Worm (Caenorhabditis elegans) whole organism, L3 larva: ENCODE results near the gene lips-15.

ENCODE experiments used
- R02D3.7 ChIP-seq: fragments of 150-350 bp; optimal IDR thresholded peaks from 2 replicates; lab custom pipeline; 2014; ENCODE audit warnings: missing biosample characterization, missing genetic modification characterization
- ZK546.5 ChIP-seq: sonication (generic microtip); optimal IDR thresholded peaks from 2 replicates; lab custom pipeline; 2017; ENCODE audit warnings: missing biosample characterization, missing genetic modification characterization
- aly-2 ChIP-seq: fragments of 150-350 bp; optimal IDR thresholded peaks from 2 replicates; lab custom pipeline; 2014; ENCODE audit warnings: missing biosample characterization, missing genetic modification characterization
- ama-1 ChIP-seq: fragments of 150-350 bp; optimal IDR thresholded peaks from 2 replicates; lab custom pipeline; 2018
- ceh-16 ChIP-seq: sonication (generic microtip); optimal IDR thresholded peaks from 2 replicates; lab custom pipeline; 2017; ENCODE audit warnings: missing biosample characterization, missing genetic modification characterization
- ceh-28 ChIP-seq: fragments of 150-350 bp; optimal IDR thresholded peaks from 2 replicates; lab custom pipeline; 2014; ENCODE audit warnings: missing biosample characterization, missing genetic modification reagents, missing genetic modification characterization
- ceh-82 ChIP-seq: fragments of 150-350 bp; optimal IDR thresholded peaks from 2 replicates; lab custom pipeline; 2014; ENCODE audit warnings: missing biosample characterization, missing genetic modification characterization
- ceh-9 ChIP-seq: sonication (generic microtip); optimal IDR thresholded peaks from 2 replicates; lab custom pipeline; 2018; ENCODE audit warnings: missing biosample characterization, missing genetic modification characterization
- daf-12 ChIP-seq: fragments of 150-350 bp; optimal IDR thresholded peaks from 2 replicates; lab custom pipeline; 2014; ENCODE audit warnings: missing biosample characterization, missing genetic modification reagents, missing genetic modification characterization
- egl-27 ChIP-seq: sonication (generic microtip); optimal IDR thresholded peaks from 4 replicates; lab custom pipeline; 2017; ENCODE audit warnings: missing biosample characterization, missing genetic modification reagents, missing genetic modification characterization
- elt-2 ChIP-seq: sonication (generic microtip); optimal IDR thresholded peaks from 2 replicates; lab custom pipeline; 2016; ENCODE audit warnings: missing genetic modification reagents, mild to moderate bottlenecking, missing genetic modification characterization, missing compliant biosample characterization
- eor-1 ChIP-seq, 2 experiments: fragments of 150-350 bp; optimal IDR thresholded peaks; 2 replicates each; lab custom pipeline; 2014 to 2018; ENCODE audit warnings: missing biosample characterization in 2 of 2, missing genetic modification characterization in 2 of 2
- fkh-10 ChIP-seq: sonication (generic microtip); optimal IDR thresholded peaks from 2 replicates; lab custom pipeline; 2017; ENCODE audit warnings: missing biosample characterization, missing genetic modification reagents, missing genetic modification characterization
- hmg-11 ChIP-seq: sonication (generic microtip); optimal IDR thresholded peaks from 2 replicates; lab custom pipeline; 2016; ENCODE audit warnings: missing genetic modification characterization, missing compliant biosample characterization
- jun-1 ChIP-seq: fragments of 150-350 bp; optimal IDR thresholded peaks from 2 replicates; lab custom pipeline; 2014; ENCODE audit warnings: missing biosample characterization, missing genetic modification reagents, missing genetic modification characterization
- lin-15B ChIP-seq: fragments of 150-350 bp; optimal IDR thresholded peaks from 2 replicates; lab custom pipeline; 2014; ENCODE audit warnings: missing biosample characterization, missing genetic modification characterization
- lin-39 ChIP-seq: fragments of 150-350 bp; optimal IDR thresholded peaks from 2 replicates; lab custom pipeline; 2018; ENCODE audit warnings: missing biosample characterization, missing genetic modification reagents, missing genetic modification characterization
- lsy-12 ChIP-seq: sonication (generic microtip); optimal IDR thresholded peaks from 2 replicates; lab custom pipeline; 2016; ENCODE audit warnings: mild to moderate bottlenecking, missing genetic modification characterization, missing compliant biosample characterization
- mml-1 ChIP-seq: fragments of 150-350 bp; sonication (generic microtip); optimal IDR thresholded peaks from 3 replicates; lab custom pipeline; 2014; ENCODE audit warnings: missing biosample characterization, missing genetic modification characterization
- nhr-12 ChIP-seq: fragments of 150-350 bp; optimal IDR thresholded peaks from 2 replicates; lab custom pipeline; 2014; ENCODE audit warnings: missing biosample characterization, missing genetic modification characterization
- nhr-23 ChIP-seq: fragments of 150-350 bp; optimal IDR thresholded peaks from 2 replicates; lab custom pipeline; 2014; ENCODE audit warnings: missing biosample characterization, missing genetic modification reagents, missing genetic modification characterization
- nhr-237 ChIP-seq: fragments of 150-350 bp; optimal IDR thresholded peaks from 2 replicates; lab custom pipeline; 2014; ENCODE audit warnings: missing biosample characterization, missing genetic modification characterization
- nhr-25 ChIP-seq: sonication (generic microtip); optimal IDR thresholded peaks from 2 replicates; lab custom pipeline; 2017; ENCODE audit warnings: missing biosample characterization, missing genetic modification characterization
- nhr-43 ChIP-seq: sonication (generic microtip); optimal IDR thresholded peaks from 2 replicates; lab custom pipeline; 2016; ENCODE audit warnings: mild to moderate bottlenecking, missing genetic modification characterization, missing compliant biosample characterization; ENCODE audit not compliant: poor library complexity, severe bottlenecking
- nhr-67 ChIP-seq: fragments of 150-350 bp; optimal IDR thresholded peaks from 2 replicates; lab custom pipeline; 2014; ENCODE audit warnings: missing biosample characterization, missing genetic modification characterization
- nhr-76 ChIP-seq: fragments of 150-350 bp; sonication (generic microtip); optimal IDR thresholded peaks from 5 replicates; lab custom pipeline; 2014; ENCODE audit warnings: missing biosample characterization, missing genetic modification characterization
- nhr-77 ChIP-seq: fragments of 150-350 bp; optimal IDR thresholded peaks from 2 replicates; lab custom pipeline; 2014; ENCODE audit warnings: missing biosample characterization, missing genetic modification characterization
- pha-4 ChIP-seq: fragments of 150-350 bp; optimal IDR thresholded peaks from 2 replicates; lab custom pipeline; 2014; ENCODE audit warnings: missing biosample characterization, missing genetic modification reagents, missing genetic modification characterization
- pqm-1 ChIP-seq: fragments of 150-350 bp; optimal IDR thresholded peaks from 2 replicates; lab custom pipeline; 2017; ENCODE audit warnings: missing biosample characterization, missing genetic modification characterization, inconsistent platforms
- skn-1 ChIP-seq: fragments of 150-350 bp; optimal IDR thresholded peaks from 2 replicates; lab custom pipeline; 2014; ENCODE audit warnings: missing biosample characterization, missing genetic modification characterization
- snpc-4 ChIP-seq: fragments of 150-350 bp; optimal IDR thresholded peaks from 2 replicates; lab custom pipeline; 2014; ENCODE audit warnings: missing biosample characterization, missing genetic modification characterization
- unc-39 ChIP-seq: sonication (generic microtip); optimal IDR thresholded peaks from 4 replicates; lab custom pipeline; 2017; ENCODE audit warnings: missing biosample characterization, missing genetic modification characterization
- unc-62 ChIP-seq: fragments of 150-350 bp; sonication (generic microtip); optimal IDR thresholded peaks from 4 replicates; lab custom pipeline; 2014; ENCODE audit warnings: missing biosample characterization, missing genetic modification reagents, missing genetic modification characterization
- zag-1 ChIP-seq: fragments of 150-350 bp; optimal IDR thresholded peaks from 2 replicates; lab custom pipeline; 2014; ENCODE audit warnings: missing biosample characterization, missing genetic modification characterization
- ztf-11 ChIP-seq: fragments of 150-350 bp; optimal IDR thresholded peaks from 2 replicates; lab custom pipeline; 2014; ENCODE audit warnings: missing biosample characterization, missing genetic modification characterization
- ztf-4 ChIP-seq: fragments of 150-350 bp; optimal IDR thresholded peaks from 2 replicates; lab custom pipeline; 2014; ENCODE audit warnings: missing biosample characterization, missing genetic modification characterization

lips-15 gene

DNA sequence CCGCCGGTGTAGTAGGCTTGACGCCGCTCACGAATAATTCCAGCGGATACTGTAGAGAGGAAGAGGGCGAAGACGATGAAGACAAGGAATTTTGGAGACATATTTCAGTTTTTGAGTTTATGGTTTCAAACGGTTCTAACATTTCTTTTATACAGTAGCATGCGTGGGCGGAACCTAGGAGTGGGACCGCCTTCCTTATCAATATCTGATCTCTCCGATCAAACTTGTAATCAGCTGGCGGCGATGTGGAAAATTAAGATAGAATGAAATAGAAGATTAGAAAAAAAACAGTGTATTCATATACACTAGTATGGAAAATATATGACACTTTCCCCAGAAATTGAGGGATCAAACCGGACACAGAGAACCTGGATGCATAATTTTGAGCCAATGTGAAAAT, 15.1 kb downstream of the lips-15 start, which contains the start of gene nspe-2:
nspe-2 (minus strand) TSS at position 101 of the 400 bp plus-strand sequence.
- TF ChIP-seq mml-1 (tag; lab: Kevin White, UChicago) = no peak
- no peak for TF ChIP-seq lin-39 (tag; lab: Kevin White, UChicago)
- no peak for TF ChIP-seq R02D3.7 (tag; lab: Kevin White, UChicago)
- TF ChIP-seq nhr-67 = no peak
- no peak for TF ChIP-seq eor-1 (tag; optimal IDR thresholded peaks at IDR 0.05; lab: Kevin White, UChicago)
- no peak for TF ChIP-seq unc-62
- no peak for TF ChIP-seq ceh-16 (tag; lab: Kevin White, UChicago)
- no peak for TF ChIP-seq nhr-76
- no peak for TF ChIP-seq unc-39 (tag; lab: Kevin White, UChicago)
- TF ChIP-seq ztf-11 (tag; lab: Kevin White, UChicago) = no peak
- no peak for TF ChIP-seq daf-12 (tag; lab: Kevin White, UChicago)
- TF ChIP-seq ama-1 (lab: Kevin White, UChicago) = no peak
- TF ChIP-seq nhr-12 (tag; lab: Kevin White, UChicago) = no peak
- TF ChIP-seq egl-27 (tag; lab: Kevin White, UChicago) = no peak

- TF ChIP-seq nhr-237 = no peak
- TF ChIP-seq ztf-11 (tag; lab: Kevin White, UChicago) = no peak
- TF ChIP-seq fkh-10 (GFP tag; lab: Kevin White, UChicago) = no peak
- TF ChIP-seq elt-2 = no peak
- TF ChIP-seq lsy-12 (tag; lab: Kevin White, UChicago) = no peak
- no peak for TF ChIP-seq ceh-16 (tag; lab: Kevin White, UChicago)
- TF ChIP-seq ceh-28 (tag; lab: Kevin White, UChicago) = no peak
- no peak for TF ChIP-seq pqm-1 (tag; lab: Kevin White, UChicago)
- TF ChIP-seq ceh-9 (tag; lab: Kevin White, UChicago) = no peak
- no peak for TF ChIP-seq mml-1 (tag; lab: Kevin White, UChicago)
- TF ChIP-seq nhr-67 = no peak
- TF ChIP-seq ztf-4 (tag; lab: Kevin White, UChicago) = no peak
- no peak for TF ChIP-seq zag-1 (tag; lab: Kevin White, UChicago)
- TF ChIP-seq skn-1 (tag; lab: Kevin White, UChicago) = no peak
- no peak for TF ChIP-seq lin-39 (tag; lab: Kevin White, UChicago)
- no peak for TF ChIP-seq nhr-43 (tag; lab: Kevin White, UChicago)
- no peak for TF ChIP-seq R02D3.7 (tag; lab: Kevin White, UChicago)
- TF ChIP-seq hmg-11 (tag; lab: Kevin White, UChicago) = no peak
- TF ChIP-seq jun-1 = no peak
- no peak for TF ChIP-seq pha-4 (tag; lab: Kevin White, UChicago)
Observed at ce11 chrII:12620764-12621163, 16.6 kb downstream of the lips-15 start, which contains the start of gene nspe-1. TSS of gene nspe-1 (minus strand) at chrII:12620864.

ce11 chrII:12621908-12622566, 17.9 kb downstream of the lips-15 start, which contains the start of gene nspe-8:
TSS of gene nspe-8 (minus strand) at chrII:12621958.
- TF ChIP-seq egl-27 (tag; lab: Kevin White, UChicago) (no peak), nhr-23 (tag; lab: Kevin White, UChicago) (peak; percentile 82), nhr-25 (tag; lab: Kevin White, UChicago) (peak; percentile 50), snpc-4 (no peak), ZK546.5 (tag; lab: Kevin White, UChicago) (no peak), nhr-43 (tag; lab: Kevin White, UChicago) (peak; percentile 88), lin-15B (tag; lab: Kevin White, UChicago) (no peak)

- no peak for TF ChIP-seq lin-15B (tag; lab: Kevin White, UChicago)
- TF ChIP-seq pqm-1 (tag; lab: Kevin White, UChicago) = no peak
- TF ChIP-seq ztf-4 (tag; lab: Kevin White, UChicago) = no peak
- no peak for TF ChIP-seq nhr-12 (tag; lab: Kevin White, UChicago)
- no peak for TF ChIP-seq R02D3.7 (tag; lab: Kevin White, UChicago)
- TF ChIP-seq ama-1 (lab: Kevin White, UChicago) = no peak
- no peak for TF ChIP-seq nhr-67
- TF ChIP-seq nhr-77 = no peak
- no peak for TF ChIP-seq jun-1
- no peak for TF ChIP-seq ceh-28 (tag; lab: Kevin White, UChicago)
- no peak for TF ChIP-seq lsy-12 (tag; lab: Kevin White, UChicago)
- TF ChIP-seq aly-2 = no peak
- no peak for TF ChIP-seq daf-12 (tag; lab: Kevin White, UChicago)
- no peak for TF ChIP-seq ceh-82 (tag; lab: Kevin White, UChicago)
- TF ChIP-seq ceh-16 (tag; lab: Kevin White, UChicago) = no peak
- TF ChIP-seq, all 47 proteins: peak for 0
Observed at ce11 chrII:12622843-12623242, 18.7 kb downstream of the lips-15 start.
